Worm (Caenorhabditis elegans) whole organism, young adult: ENCODE data around the gene Y50E8A.12.

Experiments
- F10E7.11 ChIP-seq: sonication (generic microtip); optimal IDR thresholded peaks from 2 replicates; lab custom pipeline; 2017; ENCODE audit warnings: mild to moderate bottlenecking, missing genetic modification characterization, moderate library complexity, missing compliant biosample characterization
- F57C9.4 ChIP-seq: sonication (generic microtip); optimal IDR thresholded peaks from 2 replicates; lab custom pipeline; 2017; ENCODE audit warnings: mild to moderate bottlenecking, missing genetic modification characterization, missing compliant biosample characterization
- ceh-58 ChIP-seq: fragments of 200-800 bp; sonication (Bioruptor generic); IDR thresholded peaks from 2 replicates; pipeline ENCODE4 v1.3.6; 2022; ENCODE audit warnings: missing genetic modification characterization, missing compliant biosample characterization
- lin-26 ChIP-seq: fragments of 200-800 bp; sonication (Bioruptor generic); IDR thresholded peaks from 2 replicates; pipeline ENCODE4 v1.3.6; 2022; ENCODE audit warnings: missing genetic modification reagents, missing genetic modification characterization, missing compliant biosample characterization
- mel-28 ChIP-seq: sonication (generic microtip); optimal IDR thresholded peaks from 2 replicates; lab custom pipeline; 2016; ENCODE audit warnings: borderline replicate concordance, mild to moderate bottlenecking, missing genetic modification characterization, missing compliant biosample characterization
- somi-1 ChIP-seq: fragments of 200-800 bp; sonication (Bioruptor generic); optimal IDR thresholded peaks from 2 replicates; lab custom pipeline; 2018; ENCODE audit warnings: mild to moderate bottlenecking, missing genetic modification characterization, missing compliant biosample characterization

Gene Y50E8A.12

DNA sequence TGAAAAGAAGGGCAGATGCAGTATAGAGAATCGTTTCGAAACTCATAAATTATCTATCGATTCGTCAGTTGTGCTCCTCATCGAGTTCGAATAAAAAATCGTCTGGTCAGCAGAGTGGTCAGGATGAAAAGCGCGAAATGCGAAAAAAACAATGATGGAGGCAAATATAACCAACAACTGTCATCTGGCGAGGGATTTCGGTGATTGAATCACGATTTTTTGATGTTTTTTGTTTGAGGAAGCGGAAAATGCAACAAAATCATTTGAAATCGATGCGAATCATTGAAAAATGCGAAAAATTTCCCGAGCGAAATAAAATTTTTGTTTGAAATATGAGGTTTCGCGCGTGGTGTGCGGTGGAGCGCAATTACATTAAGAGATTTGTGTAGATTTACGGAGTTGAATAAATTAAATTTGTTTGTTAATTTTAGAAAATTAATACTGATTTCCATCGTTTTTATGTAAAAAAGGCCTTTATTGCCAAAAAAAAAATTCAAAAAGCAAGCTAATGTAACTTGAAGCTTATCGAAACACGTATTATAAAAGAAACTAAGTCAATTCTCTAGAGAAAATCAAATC lies 49.7 kb downstream of the Y50E8A.12 start, which contains the start of gene unc-61 (continued):
- TF ChIP-seq F10E7.11 (tag; lab: Kevin White, UChicago): no peak
- no peak for TF ChIP-seq ceh-58 (GFP tag; lab: Robert Waterston, UW)
- TF ChIP-seq lin-26 (GFP tag; lab: Robert Waterston, UW): no peak
- TF ChIP-seq somi-1 (GFP tag; lab: Kevin White, UChicago): no peak
- no peak for TF ChIP-seq mel-28 (tag; lab: Kevin White, UChicago)
- TF ChIP-seq F57C9.4: no peak
